Fruit fly (Drosophila melanogaster): ENCODE results near the gene CG18549.
A peak's percentile ranks its signal among the peaks of the same experiment; 100 is the strongest.

Gene CG18549

DNA sequence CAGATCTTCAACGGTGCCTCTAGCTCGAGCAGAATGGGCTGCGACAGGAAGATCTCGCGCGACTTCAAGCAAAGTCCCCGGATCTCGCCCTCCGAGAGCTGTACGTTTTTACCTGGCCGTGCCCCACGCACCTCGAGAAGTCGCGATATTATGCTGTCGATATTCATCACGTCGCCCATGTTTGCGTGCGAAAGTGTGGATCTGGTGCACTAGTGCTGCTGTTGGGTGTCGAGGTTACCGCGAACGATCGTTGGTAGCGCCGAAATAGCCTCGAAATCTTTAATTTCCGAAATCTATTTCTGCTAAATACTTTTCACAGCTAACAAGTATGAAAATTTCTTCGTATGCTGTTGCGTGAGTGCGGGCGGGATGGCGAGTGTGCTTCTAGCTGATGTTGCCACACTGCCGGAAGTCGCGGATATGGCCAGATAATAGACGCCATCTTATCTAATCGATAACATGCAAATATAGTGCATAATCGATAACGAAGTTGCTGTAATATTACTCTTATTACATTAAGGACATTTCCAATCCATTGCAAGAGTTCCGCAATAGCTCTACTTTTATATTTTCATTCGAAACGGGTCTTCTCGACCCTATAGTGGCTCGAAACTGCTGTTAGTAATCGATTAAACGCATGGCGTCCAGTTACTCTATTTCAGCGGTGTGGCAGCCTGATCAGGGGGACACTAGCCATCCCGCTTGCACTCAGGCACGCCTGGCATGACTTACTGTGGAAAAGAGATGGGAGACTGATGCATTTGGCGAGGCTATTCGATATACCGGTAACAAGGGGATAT lies 23.4 kb upstream of the CG18549 start, which contains the start of gene Pp1-87B (continued):
- TF ChIP-seq Side (GFP tag; optimal IDR thresholded peaks at IDR 0.05) (peak; percentile 32), nerfin-1 (tag; optimal IDR thresholded peaks at IDR 0.05) (no peak), CG17385 (GFP tag; optimal IDR thresholded peaks at IDR 0.05) (no peak), CG18764 (GFP tag; optimal IDR thresholded peaks at IDR 0.05) (no peak), Tbp (GFP tag; optimal IDR thresholded peaks at IDR 0.05) (peak; percentile 21), Hmr (GFP tag; optimal IDR thresholded peaks at IDR 0.05) (peak; percentile 32), CG18262 (tag; optimal IDR thresholded peaks at IDR 0.05) (peak; percentile 34), CG34422 (GFP tag; IDR thresholded peaks at IDR 0.05) (peak; percentile 31; the same call in 1 of the 3 replicates), CG8388 (GFP tag; optimal IDR thresholded peaks at IDR 0.05) (no peak), CG2712 (tag; optimal IDR thresholded peaks at IDR 0.05) (peak; percentile 10), Myb (GFP tag; optimal IDR thresholded peaks at IDR 0.05) (peak; percentile 74), dati (GFP tag; IDR thresholded peaks at IDR 0.05) (no peak), hkb (optimal IDR thresholded peaks at IDR 0.05) (peak; percentile 92), hkb (GFP tag; IDR thresholded peaks at IDR 0.05) (no peak), stc (GFP tag; IDR thresholded peaks at IDR 0.05) (no peak), emc (GFP tag; optimal IDR thresholded peaks at IDR 0.05) (no peak), cg (GFP tag; optimal IDR thresholded peaks at IDR 0.05) (no peak), CG4707 (GFP tag; optimal IDR thresholded peaks at IDR 0.05) (no peak), Drgx (GFP tag; IDR thresholded peaks at IDR 0.05) (no peak), CG1832 (GFP tag; optimal IDR thresholded peaks at IDR 0.05) (peak; percentile 95), ase (GFP tag; IDR thresholded peaks at IDR 0.05) (no peak), Stat92E (GFP tag; optimal IDR thresholded peaks at IDR 0.05) (peak in 1 of 3 experiments; percentile 16), abd-A (tag; optimal IDR thresholded peaks at IDR 0.05) (no peak), CG8944 (GFP tag; optimal IDR thresholded peaks at IDR 0.05) (no peak), D19B (GFP tag; optimal IDR thresholded peaks at IDR 0.05) (no peak), insv (GFP tag; optimal IDR thresholded peaks at IDR 0.05) (peak; percentile 88 to 99), gem (tag; optimal IDR thresholded peaks at IDR 0.05) (no peak), trem (tag; optimal IDR thresholded peaks at IDR 0.05) (peak; percentile 28), pho (GFP tag; optimal IDR thresholded peaks at IDR 0.05) (no peak), CG10209 (GFP tag; optimal IDR thresholded peaks at IDR 0.05) (peak; percentile 18), tin (GFP tag; optimal IDR thresholded peaks at IDR 0.05) (no peak), CG10543 (GFP tag; optimal IDR thresholded peaks at IDR 0.05) (peak; percentile 53), Nf-YC (tag; optimal IDR thresholded peaks at IDR 0.05) (peak; percentile 46), CG12104 (GFP tag; optimal IDR thresholded peaks at IDR 0.05) (peak; percentile 36), CG14441 (GFP tag; IDR thresholded peaks at IDR 0.05) (no peak), hbn (GFP tag; IDR thresholded peaks at IDR 0.05; ENCODE audit: partially characterized antibody) (0 out of 2 replicates have a peak, but pooled peaks have one; percentile 28), Mad (GFP tag; optimal IDR thresholded peaks at IDR 0.05) (no peak), bab2 (GFP tag; optimal IDR thresholded peaks at IDR 0.05) (no peak), Usf (GFP tag; optimal IDR thresholded peaks at IDR 0.05) (peak; percentile 29), ro (GFP tag; IDR thresholded peaks at IDR 0.05) (no peak), Dbx (GFP tag; IDR thresholded peaks at IDR 0.05) (no peak), CG13775 (GFP tag; optimal IDR thresholded peaks at IDR 0.05) (peak; percentile 34), CG13123 (GFP tag; optimal IDR thresholded peaks at IDR 0.05) (no peak), CG12155 (GFP tag; optimal IDR thresholded peaks at IDR 0.05) (no peak), repo (GFP tag; optimal IDR thresholded peaks at IDR 0.05) (no peak), Ssrp (tag; optimal IDR thresholded peaks at IDR 0.05) (no peak), wor (GFP tag; IDR thresholded peaks at IDR 0.05) (no peak), Hsf (GFP tag; optimal IDR thresholded peaks at IDR 0.05) (peak; percentile 13), twi (tag; optimal IDR thresholded peaks at IDR 0.05) (peak; percentile 28), CG3407 (GFP tag; optimal IDR thresholded peaks at IDR 0.05) (no peak)

Measured in whole organism, embryonic.